Worm (Caenorhabditis elegans): ENCODE data around the gene T10B9.14.
A peak's percentile ranks its signal among the peaks of the same experiment; 100 is the strongest.

Gene T10B9.14

ce11 chrII:9746069-9746468 lies 36.2 kb downstream of the T10B9.14 start, which contains the start of the genes Y53C12B.1 and nos-3 (continued):
- TF ChIP-seq dpl-1 (GFP tag; optimal IDR thresholded peaks at IDR 0.05) (no peak), F57C9.4 (tag; optimal IDR thresholded peaks at IDR 0.05) (no peak), ceh-100 (GFP tag; IDR thresholded peaks at IDR 0.05) (no peak), C17E4.6 (GFP tag; IDR thresholded peaks at IDR 0.05) (no peak), sdz-38 (tag; optimal IDR thresholded peaks at IDR 0.05) (no peak), nfya-2 (GFP tag; IDR thresholded peaks at IDR 0.05) (no peak), let-607 (tag; optimal IDR thresholded peaks at IDR 0.05) (no peak), let-526 (GFP tag; IDR thresholded peaks at IDR 0.05) (no peak), rcor-1 (GFP tag; IDR thresholded peaks at IDR 0.05) (peak; percentile 59), rec-8 (tag; optimal IDR thresholded peaks at IDR 0.05) (no peak), zfh-2 (GFP tag; conservative IDR thresholded peaks at IDR 0.05) (no peak), lin-35 (GFP tag; optimal IDR thresholded peaks at IDR 0.05) (peak in 2 of 3 experiments; percentile 2 to 51), egl-44 (GFP tag; IDR thresholded peaks at IDR 0.05) (no peak), egrh-3 (GFP tag; IDR thresholded peaks at IDR 0.05) (no peak), F33H1.4 (GFP tag; IDR thresholded peaks at IDR 0.05) (peak; percentile 96), efl-1 (GFP tag; optimal IDR thresholded peaks at IDR 0.05) (peak; percentile 17), lin-54 (GFP tag; optimal IDR thresholded peaks at IDR 0.05) (peak; percentile 56), hrde-1 (tag; optimal IDR thresholded peaks at IDR 0.05; ENCODE audit: borderline replicate concordance) (no peak)

- TF ChIP-seq ztf-26 (tag; optimal IDR thresholded peaks at IDR 0.05): no peak
- TF ChIP-seq F55B11.4 (tag; optimal IDR thresholded peaks at IDR 0.05; ENCODE audit: borderline replicate concordance, insufficient read depth): no peak
- no peak for TF ChIP-seq madf-8 (GFP tag; conservative IDR thresholded peaks at IDR 0.05)
- TF ChIP-seq unc-130 (GFP tag; optimal IDR thresholded peaks at IDR 0.05): no peak
- no peak for TF ChIP-seq attf-5 (GFP tag; optimal IDR thresholded peaks at IDR 0.05)
- TF ChIP-seq ama-1 (optimal IDR thresholded peaks at IDR 0.05): no peak
- peak in 1 of 2 experiments; percentile 14 for TF ChIP-seq ama-1 (GFP tag; optimal IDR thresholded peaks at IDR 0.05)
- no peak for TF ChIP-seq ceh-58 (GFP tag; IDR thresholded peaks at IDR 0.05)
- no peak for TF ChIP-seq tbp1 (GFP tag; optimal IDR thresholded peaks at IDR 0.05)
- TF ChIP-seq xnd-1 (tag; optimal IDR thresholded peaks at IDR 0.05): no peak
- TF ChIP-seq F23B12.7 (tag; optimal IDR thresholded peaks at IDR 0.05; ENCODE audit: insufficient read depth): no peak
- TF ChIP-seq madf-6 (GFP tag; IDR thresholded peaks at IDR 0.05): peak; percentile 41; the same call in 1 of the 2 replicates
These were observed 39.5 kb downstream of the T10B9.14 start, which contains the start of gene pno-1 for ce11 chrII:9742784-9743183. pno-1 (minus strand) TSS chrII:9742884.

ce11 chrII:9741400-9741799 lies 40.8 kb downstream of the T10B9.14 start:
- TF ChIP-seq sptf-2 (GFP tag; optimal IDR thresholded peaks at IDR 0.05): no peak
- no peak for TF ChIP-seq egrh-3 (GFP tag; IDR thresholded peaks at IDR 0.05)
- TF ChIP-seq nhr-80 (tag; optimal IDR thresholded peaks at IDR 0.05): peak; percentile 63
- TF ChIP-seq ztf-3 (GFP tag; optimal IDR thresholded peaks at IDR 0.05): no peak
- TF ChIP-seq tlf-1 (GFP tag; optimal IDR thresholded peaks at IDR 0.05): peak; percentile 41
- peak; percentile 78 to 88 for TF ChIP-seq let-607 (tag; optimal IDR thresholded peaks at IDR 0.05)
- TF ChIP-seq tbp1 (GFP tag; optimal IDR thresholded peaks at IDR 0.05): peak; percentile 33
- TF ChIP-seq madf-10 (tag; optimal IDR thresholded peaks at IDR 0.05): peak; percentile 2
- TF ChIP-seq die-1 (tag; optimal IDR thresholded peaks at IDR 0.05): no peak
- peak; percentile 6 for TF ChIP-seq lin-54 (GFP tag; optimal IDR thresholded peaks at IDR 0.05)
- TF ChIP-seq unc-62 (GFP tag; optimal IDR thresholded peaks at IDR 0.05): peak; percentile 97
- TF ChIP-seq atf-7 (tag; optimal IDR thresholded peaks at IDR 0.05): peak; percentile 22
- TF ChIP-seq ztf-22 (GFP tag; optimal IDR thresholded peaks at IDR 0.05): peak; percentile 2
- TF ChIP-seq let-526 (GFP tag; IDR thresholded peaks at IDR 0.05): 0 out of 2 replicates have a peak, but pooled peaks have one; percentile 17
- peak; percentile 28; the same call in 1 of the 2 replicates for TF ChIP-seq nfyb-1 (GFP tag; IDR thresholded peaks at IDR 0.05)

Data from whole organism, young adult.